Fruit fly (Drosophila melanogaster): ENCODE results near the gene strat.

strat gene

DNA sequence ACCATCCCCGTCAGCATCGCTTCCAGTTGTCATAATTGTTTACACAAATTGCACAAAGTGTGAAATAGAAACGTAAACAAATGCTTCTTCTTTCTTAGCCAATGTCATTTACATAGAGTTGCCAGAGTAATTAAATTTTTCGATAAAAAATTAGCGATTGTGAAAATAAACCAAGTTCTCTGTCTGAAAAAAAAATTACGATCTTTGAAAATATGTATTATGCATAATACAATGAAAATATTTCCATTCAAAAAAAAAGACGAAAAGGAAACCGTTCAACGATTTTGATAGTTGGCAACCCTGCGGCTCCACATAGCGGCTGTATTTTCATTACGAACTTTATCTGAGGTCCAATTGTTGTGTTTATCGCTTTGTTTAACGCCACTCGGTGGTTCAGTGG lies 9.0 kb upstream of the strat start, which contains the start of the genes CG7810 and CG7806 (continued):
- TF ChIP-seq vvl (GFP tag; IDR thresholded peaks at IDR 0.05) (peak; percentile 98), CG6254 (GFP tag; optimal IDR thresholded peaks at IDR 0.05) (no peak), shn (GFP tag; optimal IDR thresholded peaks at IDR 0.05) (peak; percentile 74), odd (GFP tag; optimal IDR thresholded peaks at IDR 0.05) (no peak), sqz (GFP tag; optimal IDR thresholded peaks at IDR 0.05) (no peak), Taf1 (GFP tag; IDR thresholded peaks at IDR 0.05) (peak; percentile 72), BtbVII (GFP tag; optimal IDR thresholded peaks at IDR 0.05) (peak; percentile 86), CG16779 (GFP tag; IDR thresholded peaks at IDR 0.05) (peak; percentile 89), CG18476 (GFP tag; optimal IDR thresholded peaks at IDR 0.05) (peak; percentile 82), Deaf1 (tag; optimal IDR thresholded peaks at IDR 0.05) (no peak), gem (tag; optimal IDR thresholded peaks at IDR 0.05) (peak; percentile 96), pan (optimal IDR thresholded peaks at IDR 0.05) (no peak), pan (GFP tag; optimal IDR thresholded peaks at IDR 0.05 in 1 of 2, IDR thresholded peaks at IDR 0.05 in 1 of 2) (peak in 1 of 2 experiments; percentile 95), eve (GFP tag; optimal IDR thresholded peaks at IDR 0.05) (no peak), tup (GFP tag; optimal IDR thresholded peaks at IDR 0.05) (peak; percentile 42), Optix (GFP tag; IDR thresholded peaks at IDR 0.05) (peak; percentile 79), CG4424 (GFP tag; optimal IDR thresholded peaks at IDR 0.05) (peak; percentile 78), CG17802 (tag; optimal IDR thresholded peaks at IDR 0.05) (peak; percentile 38), stc (GFP tag; IDR thresholded peaks at IDR 0.05) (peak; percentile 92), Sin3A (optimal IDR thresholded peaks at IDR 0.05) (no peak), Dip3 (GFP tag; optimal IDR thresholded peaks at IDR 0.05) (peak; percentile 84), lola (GFP tag; optimal IDR thresholded peaks at IDR 0.05) (peak in 1 of 3 experiments; percentile 85), chinmo (GFP tag; IDR thresholded peaks at IDR 0.05; ENCODE audit: partially characterized antibody) (0 out of 4 replicates have a peak, but pooled peaks have one; percentile 12), unpg (GFP tag; optimal IDR thresholded peaks at IDR 0.05) (peak; percentile 96), D19A (tag; optimal IDR thresholded peaks at IDR 0.05) (peak; percentile 78), her (GFP tag; optimal IDR thresholded peaks at IDR 0.05) (peak; percentile 84), Atf3 (GFP tag; optimal IDR thresholded peaks at IDR 0.05) (peak; percentile 78), Ets65A (GFP tag) (peak; percentile 97), Sox100B (GFP tag; optimal IDR thresholded peaks at IDR 0.05) (peak; percentile 86), row (GFP tag; IDR thresholded peaks at IDR 0.05) (peak; percentile 97), hth (optimal IDR thresholded peaks at IDR 0.05) (no peak), al (GFP tag; IDR thresholded peaks at IDR 0.05) (peak; percentile 83), Abd-B (GFP tag; optimal IDR thresholded peaks at IDR 0.05) (peak; percentile 89), Xbp1 (GFP tag; optimal IDR thresholded peaks at IDR 0.05) (peak; percentile 90), ara (GFP tag; IDR thresholded peaks at IDR 0.05) (peak; percentile 89), ap (GFP tag; IDR thresholded peaks at IDR 0.05) (peak; percentile 69), CG1024 (GFP tag; IDR thresholded peaks at IDR 0.05) (peak; percentile 86), Opbp (GFP tag; IDR thresholded peaks at IDR 0.05; ENCODE audit: partially characterized antibody) (no peak), Fer1 (GFP tag; optimal IDR thresholded peaks at IDR 0.05) (peak; percentile 90), CG8478 (optimal IDR thresholded peaks at IDR 0.05) (no peak), twi (tag; optimal IDR thresholded peaks at IDR 0.05) (peak; percentile 74), CoRest (tag; optimal IDR thresholded peaks at IDR 0.05) (peak; percentile 91), Stat92E (GFP tag; optimal IDR thresholded peaks at IDR 0.05) (peak in 1 of 3 experiments; percentile 74), ERR (GFP tag; optimal IDR thresholded peaks at IDR 0.05) (peak; percentile 79), Xrp1 (GFP tag; IDR thresholded peaks at IDR 0.05) (peak; percentile 94), CG12391 (tag; optimal IDR thresholded peaks at IDR 0.05) (peak; percentile 95), NK7.1 (GFP tag; optimal IDR thresholded peaks at IDR 0.05) (peak; percentile 68), unc-4 (GFP tag; IDR thresholded peaks at IDR 0.05; ENCODE audit: partially characterized antibody) (peak; percentile 52), danr (GFP tag; IDR thresholded peaks at IDR 0.05) (peak; percentile 74), tll (GFP tag; optimal IDR thresholded peaks at IDR 0.05) (peak in 1 of 2 experiments; percentile 66), CG10959 (GFP tag; IDR thresholded peaks at IDR 0.05) (peak; percentile 82), zfh1 (GFP tag; IDR thresholded peaks at IDR 0.05) (peak; percentile 95)

Measured in whole organism, embryonic.